Fruit fly (Drosophila melanogaster) whole organism: Measurements from ENCODE around the gene CG12589.

Experiments
- CG8478 ChIP-seq: fragments of >200 bp; optimal IDR thresholded peaks from 2 replicates; lab custom pipeline; 2018; ENCODE audit warnings: inconsistent platforms
- Dll ChIP-seq: fragments of >200 bp; optimal IDR thresholded peaks from 2 replicates; lab custom pipeline; 2017
- psq ChIP-seq: fragments of >200 bp; optimal IDR thresholded peaks from 2 replicates; lab custom pipeline; 2017

- TF ChIP-seq CG8478: no peak
- no peak for TF ChIP-seq psq (lab: Kevin White, UChicago)
- no peak for TF ChIP-seq Dll (lab: Kevin White, UChicago)
Measured at dm6 chr3R:5095137-5095802, 43.5 kb downstream of the CG12589 start.
